Fruit fly (Drosophila melanogaster) whole organism, embryonic: ENCODE results near the gene CG43208.

Experiments used
- Atf6 ChIP-seq: fragments of 200-800 bp; sonication (Bioruptor generic); IDR thresholded peaks from 2 replicates; pipeline ENCODE4 v1.3.6; 2022; ENCODE audit warnings: missing biosample characterization, missing genetic modification characterization
- Bdp1 ChIP-seq: fragments of 200-800 bp; sonication (Bioruptor generic); optimal IDR thresholded peaks from 3 replicates; lab custom pipeline; 2016; ENCODE audit warnings: missing biosample characterization, missing genetic modification characterization
- CG10274 ChIP-seq: fragments of 200-800 bp; sonication (Bioruptor generic); optimal IDR thresholded peaks from 3 replicates; lab custom pipeline; 2017; ENCODE audit warnings: missing biosample characterization, mild to moderate bottlenecking, missing genetic modification characterization
- CG11093 ChIP-seq: fragments of 200-800 bp; sonication (Bioruptor generic); IDR thresholded peaks from 3 replicates; pipeline ENCODE4 v1.3.6; 2022; ENCODE audit warnings: missing biosample characterization, missing genetic modification characterization
- CG11504 ChIP-seq: fragments of 200-800 bp; sonication (Bioruptor generic); optimal IDR thresholded peaks from 3 replicates; lab custom pipeline; 2019; ENCODE audit warnings: missing biosample characterization, mild to moderate bottlenecking, missing genetic modification characterization, moderate library complexity
- CG12071 ChIP-seq: fragments of 200-800 bp; sonication (Bioruptor generic); optimal IDR thresholded peaks from 3 replicates; lab custom pipeline; 2018; ENCODE audit warnings: missing biosample characterization, mild to moderate bottlenecking, missing genetic modification characterization
- CG14860 ChIP-seq: fragments of 200-800 bp; sonication (Bioruptor generic); IDR thresholded peaks from 3 replicates; pipeline ENCODE4 v1.3.6; 2022; ENCODE audit warnings: missing biosample characterization, missing genetic modification characterization; ENCODE audit not compliant: partially characterized antibody
- CG14965 ChIP-seq: fragments of 200-800 bp; sonication (Bioruptor generic); optimal IDR thresholded peaks from 2 replicates; lab custom pipeline; 2016; ENCODE audit warnings: missing biosample characterization, missing genetic modification characterization, borderline replicate concordance
- CG15601 ChIP-seq: fragments of 200-800 bp; sonication (Bioruptor generic); optimal IDR thresholded peaks from 3 replicates; lab custom pipeline; 2019; ENCODE audit warnings: missing biosample characterization, mild to moderate bottlenecking, missing genetic modification characterization, moderate library complexity
- CG18764 ChIP-seq: fragments of 200-800 bp; sonication (Bioruptor generic); optimal IDR thresholded peaks from 3 replicates; lab custom pipeline; 2016; ENCODE audit warnings: missing biosample characterization, missing genetic modification characterization
- CG2875 ChIP-seq: fragments of 200-800 bp; sonication (Bioruptor generic); optimal IDR thresholded peaks from 2 replicates; lab custom pipeline; 2017; ENCODE audit warnings: missing biosample characterization, mild to moderate bottlenecking, missing genetic modification characterization, missing genetic modification reagents
- CG3163 ChIP-seq: fragments of 200-800 bp; sonication (Bioruptor generic); optimal IDR thresholded peaks from 3 replicates; lab custom pipeline; 2016; ENCODE audit warnings: missing biosample characterization, missing genetic modification characterization
- CG32772 ChIP-seq: fragments of 200-800 bp; sonication (Bioruptor generic); IDR thresholded peaks from 2 replicates; pipeline ENCODE4 v1.3.6; 2022; ENCODE audit warnings: missing biosample characterization, missing genetic modification characterization
- CG5953 ChIP-seq: fragments of 200-800 bp; sonication (Bioruptor generic); IDR thresholded peaks from 2 replicates; pipeline ENCODE4 v1.3.6; 2022; ENCODE audit warnings: missing biosample characterization, missing genetic modification characterization
- CG6689 ChIP-seq: fragments of 200-800 bp; sonication (Bioruptor generic); IDR thresholded peaks from 2 replicates; pipeline ENCODE4 v1.3.6; 2022; ENCODE audit warnings: missing biosample characterization, missing genetic modification characterization
- CG7745 ChIP-seq: fragments of 200-800 bp; sonication (Bioruptor generic); optimal IDR thresholded peaks from 2 replicates; lab custom pipeline; 2018; ENCODE audit warnings: missing biosample characterization, mild to moderate bottlenecking, missing genetic modification characterization, moderate library complexity
- CG7786 ChIP-seq: fragments of 200-800 bp; sonication (Bioruptor generic); optimal IDR thresholded peaks from 2 replicates; lab custom pipeline; 2016; ENCODE audit warnings: missing biosample characterization, missing genetic modification characterization
- CG8944 ChIP-seq: fragments of 200-800 bp; sonication (Bioruptor generic); optimal IDR thresholded peaks from 3 replicates; lab custom pipeline; 2016; ENCODE audit warnings: missing biosample characterization, missing genetic modification characterization
- Dll ChIP-seq: fragments of 200-800 bp; sonication (Bioruptor generic); IDR thresholded peaks from 4 replicates; pipeline ENCODE4 v1.3.6; 2022; ENCODE audit warnings: missing biosample characterization, missing genetic modification characterization; ENCODE audit not compliant: partially characterized antibody
- HmgD ChIP-seq: fragments of 200-800 bp; sonication (Bioruptor generic); optimal IDR thresholded peaks from 3 replicates; lab custom pipeline; 2016; ENCODE audit warnings: missing biosample characterization, missing genetic modification characterization
- Hr78 ChIP-seq, 2 experiments: fragments of 200-800 bp in 1 of 2; fragments of >200 bp in 1 of 2; sonication (Bioruptor generic) in 1 of 2; optimal IDR thresholded peaks; 2 replicates each; lab custom pipeline; 2017 to 2019; ENCODE audit warnings: missing biosample characterization in 2 of 2, missing genetic modification characterization in 2 of 2, mild to moderate bottlenecking in 1 of 2, moderate library complexity in 1 of 2
- Jarid2 ChIP-seq: fragments of 200-800 bp; sonication (Bioruptor generic); optimal IDR thresholded peaks from 3 replicates; lab custom pipeline; 2017; ENCODE audit warnings: mild to moderate bottlenecking, missing biosample characterization, missing genetic modification reagents, missing genetic modification characterization
- Kr ChIP-seq: fragments of 200-800 bp; sonication (Bioruptor generic); optimal IDR thresholded peaks from 2 replicates; lab custom pipeline; 2017; ENCODE audit warnings: missing biosample characterization, mild to moderate bottlenecking, missing genetic modification characterization
- Mrtf ChIP-seq: fragments of 200-800 bp; sonication (Bioruptor generic); IDR thresholded peaks from 3 replicates; pipeline ENCODE4 v1.3.6; 2022; ENCODE audit warnings: missing biosample characterization, missing genetic modification characterization
- PHDP ChIP-seq: fragments of 200-800 bp; sonication (Bioruptor generic); optimal IDR thresholded peaks from 3 replicates; lab custom pipeline; 2018; ENCODE audit warnings: missing biosample characterization, mild to moderate bottlenecking, missing genetic modification characterization, moderate library complexity
- bigmax ChIP-seq: fragments of 200-800 bp; sonication (Bioruptor generic); optimal IDR thresholded peaks from 2 replicates; lab custom pipeline; 2018; ENCODE audit warnings: missing biosample characterization, mild to moderate bottlenecking, missing genetic modification characterization
- bowl ChIP-seq: fragments of 200-800 bp; sonication (Bioruptor generic); IDR thresholded peaks from 2 replicates; pipeline ENCODE4 v1.3.6; 2022; ENCODE audit warnings: missing biosample characterization, missing genetic modification characterization
- cg ChIP-seq: fragments of 200-800 bp; sonication (Bioruptor generic); optimal IDR thresholded peaks from 3 replicates; lab custom pipeline; 2019; ENCODE audit warnings: missing biosample characterization, mild to moderate bottlenecking, missing genetic modification characterization, moderate library complexity
- chm ChIP-seq: fragments of 200-800 bp; sonication (Bioruptor generic); IDR thresholded peaks from 2 replicates; pipeline ENCODE4 v1.3.6; 2022; ENCODE audit warnings: missing biosample characterization, missing genetic modification characterization
- danr ChIP-seq: fragments of 200-800 bp; sonication (Bioruptor generic); IDR thresholded peaks from 2 replicates; pipeline ENCODE4 v1.3.6; 2022; ENCODE audit warnings: missing biosample characterization, missing genetic modification characterization
- dati ChIP-seq: fragments of 200-800 bp; sonication (Bioruptor generic); IDR thresholded peaks from 2 replicates; pipeline ENCODE4 v1.3.6; 2022; ENCODE audit warnings: missing biosample characterization, missing genetic modification characterization
- dimm ChIP-seq: fragments of 200-800 bp; sonication (Bioruptor generic); IDR thresholded peaks from 2 replicates; pipeline ENCODE4 v1.3.6; 2022; ENCODE audit warnings: missing biosample characterization, missing genetic modification characterization
- esg ChIP-seq: fragments of 200-800 bp; sonication (Bioruptor generic); conservative IDR thresholded peaks from 2 replicates; pipeline ENCODE4 v1.3.6; 2022; ENCODE audit warnings: missing biosample characterization, missing genetic modification characterization
- eve ChIP-seq, 2 experiments: fragments of >200 bp; optimal IDR thresholded peaks; 2 replicates each; lab custom pipeline; 2017; ENCODE audit warnings: missing biosample characterization in 2 of 2, missing genetic modification characterization in 2 of 2
- grau ChIP-seq: fragments of 200-800 bp; optimal IDR thresholded peaks from 3 replicates; lab custom pipeline; 2019; ENCODE audit warnings: missing biosample characterization, mild to moderate bottlenecking, missing genetic modification characterization, moderate library complexity
- ind ChIP-seq: fragments of 200-800 bp; sonication (Bioruptor generic); optimal IDR thresholded peaks from 3 replicates; lab custom pipeline; 2016; ENCODE audit warnings: missing biosample characterization, missing genetic modification characterization
- kah ChIP-seq: fragments of 200-800 bp; sonication (Bioruptor generic); optimal IDR thresholded peaks from 2 replicates; lab custom pipeline; 2018; ENCODE audit warnings: missing biosample characterization, mild to moderate bottlenecking, missing genetic modification characterization
- kay ChIP-seq: fragments of 200-800 bp; sonication (Bioruptor generic); optimal IDR thresholded peaks from 2 replicates; lab custom pipeline; 2016; ENCODE audit warnings: missing biosample characterization, missing genetic modification characterization
- lbe ChIP-seq: fragments of 200-800 bp; sonication (Bioruptor generic); optimal IDR thresholded peaks from 2 replicates; lab custom pipeline; 2016; ENCODE audit warnings: missing biosample characterization, mild to moderate bottlenecking, missing genetic modification characterization
- lilli ChIP-seq: fragments of 200-800 bp; sonication (Bioruptor generic); optimal IDR thresholded peaks from 3 replicates; lab custom pipeline; 2016; ENCODE audit warnings: missing biosample characterization, missing genetic modification characterization
- pb ChIP-seq: fragments of 200-800 bp; sonication (Bioruptor generic); optimal IDR thresholded peaks from 3 replicates; lab custom pipeline; 2016; ENCODE audit warnings: missing biosample characterization, missing genetic modification characterization
- ranshi ChIP-seq: fragments of 200-800 bp; sonication (Bioruptor generic); IDR thresholded peaks from 2 replicates; pipeline ENCODE4 v1.3.6; 2022; ENCODE audit warnings: missing biosample characterization, missing genetic modification characterization
- stwl ChIP-seq: fragments of 200-800 bp; sonication (Bioruptor generic); optimal IDR thresholded peaks from 3 replicates; lab custom pipeline; 2018; ENCODE audit warnings: missing biosample characterization, mild to moderate bottlenecking, missing genetic modification characterization, moderate library complexity
- tll ChIP-seq, 2 experiments: fragments of 200-800 bp in 1 of 2; fragments of >200 bp in 1 of 2; sonication (Bioruptor generic) in 1 of 2; optimal IDR thresholded peaks; 2 replicates each; lab custom pipeline; 2017 to 2019; ENCODE audit warnings: missing biosample characterization in 2 of 2, missing genetic modification characterization in 2 of 2, mild to moderate bottlenecking in 1 of 2, moderate library complexity in 1 of 2
- tna ChIP-seq: fragments of 200-800 bp; sonication (Bioruptor generic); IDR thresholded peaks from 2 replicates; pipeline ENCODE4 v1.3.6; 2022; ENCODE audit warnings: missing biosample characterization, missing genetic modification characterization; ENCODE audit not compliant: partially characterized antibody
- tx ChIP-seq: fragments of 200-800 bp; sonication (Bioruptor generic); optimal IDR thresholded peaks from 2 replicates; lab custom pipeline; 2016; ENCODE audit warnings: missing biosample characterization, missing genetic modification characterization
- z ChIP-seq: fragments of 200-800 bp; sonication (Bioruptor generic); IDR thresholded peaks from 3 replicates; pipeline ENCODE4 v1.3.6; 2022; ENCODE audit warnings: missing biosample characterization, missing genetic modification characterization

CG43208 gene

DNA sequence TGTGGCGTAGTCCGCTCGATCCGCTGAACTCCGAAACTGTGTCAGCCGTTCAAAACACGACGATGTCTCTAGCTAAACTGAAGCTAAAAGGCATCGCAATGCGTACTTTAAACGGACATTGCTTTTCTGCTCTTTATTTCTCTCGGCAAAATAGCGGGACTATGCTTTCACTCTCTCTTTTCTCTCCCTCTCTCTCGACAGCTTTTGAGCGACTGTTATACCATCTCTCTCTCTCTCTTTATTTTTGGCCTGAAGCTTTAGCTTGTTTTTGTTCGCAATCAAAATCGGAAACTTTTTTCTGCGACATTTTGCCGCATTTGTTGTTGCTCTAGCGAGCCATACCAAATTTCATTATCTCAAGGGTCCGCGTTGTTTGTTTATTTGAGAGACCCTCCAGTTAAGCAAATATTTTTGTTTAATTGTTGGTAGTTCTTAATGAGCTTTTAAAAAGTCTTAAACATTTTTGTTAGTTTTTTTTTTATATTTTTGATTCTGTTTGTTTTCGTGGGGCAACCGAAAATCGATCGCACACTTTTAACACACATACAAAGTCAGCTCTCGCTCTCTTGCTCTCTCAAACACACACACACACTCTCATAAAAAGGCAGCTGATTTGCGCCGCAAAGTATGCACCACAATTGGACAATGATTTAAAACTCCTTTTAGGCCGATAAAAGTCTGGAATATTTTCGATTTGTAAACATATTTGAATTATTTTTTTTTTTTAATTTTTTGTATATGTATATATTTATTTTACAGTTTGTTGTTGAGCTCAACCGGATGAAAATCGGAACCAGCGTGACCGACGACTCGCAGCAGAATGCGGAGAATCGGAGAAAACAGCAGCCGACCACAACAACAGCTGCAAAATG is 44.3 kb upstream of the CG43208 start, which contains the start of gene Ace (continued):
- TF ChIP-seq CG6689 (GFP tag; lab: Robert Waterston, UW), result no peak
- no peak for TF ChIP-seq ind (GFP tag; lab: Kevin White, UChicago)
- TF ChIP-seq CG3163 (GFP tag; lab: Kevin White, UChicago), result peak; percentile 32
- no peak for TF ChIP-seq dimm
- no peak for TF ChIP-seq danr (GFP tag; lab: Robert Waterston, UW)
- peak; percentile 58 for TF ChIP-seq cg (GFP tag; lab: Kevin White, UChicago)
- no peak for TF ChIP-seq kah (GFP tag; lab: Kevin White, UChicago)
- no peak for TF ChIP-seq CG8944 (GFP tag; lab: Kevin White, UChicago)
- no peak for TF ChIP-seq CG2875 (GFP tag; lab: Kevin White, UChicago)
- TF ChIP-seq Jarid2 (GFP tag; lab: Kevin White, UChicago), result peak; percentile 52
- TF ChIP-seq CG11093, result no peak

DNA sequence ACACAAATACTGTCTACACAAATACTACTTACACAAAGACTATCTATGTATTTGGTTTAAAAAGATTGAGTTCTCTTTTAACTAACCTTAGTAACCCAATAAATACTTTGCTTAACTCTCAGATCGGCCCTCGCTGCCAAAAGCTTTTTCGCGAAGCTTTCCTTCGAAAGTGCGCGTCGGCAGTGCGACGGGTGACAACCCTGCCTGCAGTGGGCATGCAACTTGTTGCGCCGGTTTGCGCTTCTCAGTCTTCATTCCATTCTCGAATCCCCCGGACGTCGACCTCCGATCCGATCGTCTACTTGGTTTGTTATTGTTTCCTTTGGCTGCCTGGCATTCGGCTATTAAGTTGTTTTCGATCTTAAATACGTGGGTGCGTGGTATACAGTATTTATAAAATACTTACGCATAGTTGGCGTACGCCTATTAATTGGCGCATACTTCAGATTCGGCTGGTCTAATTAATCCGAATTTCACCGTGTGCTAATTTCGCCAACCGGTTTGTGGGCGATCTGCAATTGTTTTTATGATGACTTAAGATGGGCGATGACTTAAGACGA is 43.0 kb upstream of the CG43208 start, which contains the start of gene CG11686:
TSS of gene CG11686 (plus strand) at position 243 of the 560 bp plus-strand sequence.
- TF ChIP-seq Kr (GFP tag; lab: Kevin White, UChicago) (no peak), stwl (tag; lab: Kevin White, UChicago) (peak; percentile 9), Atf6 (GFP tag; lab: Robert Waterston, UW) (0 out of 2 replicates have a peak, but pooled peaks have one; percentile 15), dati (GFP tag; lab: Robert Waterston, UW) (no peak), bigmax (no peak), lbe (GFP tag; lab: Kevin White, UChicago) (no peak), chm (GFP tag; lab: Robert Waterston, UW) (no peak), CG11504 (tag; lab: Kevin White, UChicago) (peak; percentile 97), eve (GFP tag; optimal IDR thresholded peaks at IDR 0.05; lab: Kevin White, UChicago) (no peak), tx (GFP tag; lab: Kevin White, UChicago) (no peak), z (GFP tag; lab: Robert Waterston, UW) (no peak), CG10274 (GFP tag; lab: Kevin White, UChicago) (no peak), CG18764 (GFP tag; lab: Kevin White, UChicago) (no peak), bowl (GFP tag; lab: Robert Waterston, UW) (no peak; the same call in 1 of the 2 replicates), esg (GFP tag; lab: Robert Waterston, UW) (no peak), grau (tag; lab: Kevin White, UChicago) (peak; percentile 18), Bdp1 (GFP tag; lab: Kevin White, UChicago) (no peak), lilli (GFP tag; lab: Kevin White, UChicago) (peak; percentile 6), pb (GFP tag; lab: Kevin White, UChicago) (no peak), PHDP (no peak), Dll (GFP tag; lab: Robert Waterston, UW) (0 out of 4 replicates have a peak, but pooled peaks have one; percentile 20), kay (GFP tag; lab: Kevin White, UChicago) (no peak), CG32772 (GFP tag; lab: Robert Waterston, UW) (no peak), Hr78 (GFP tag; optimal IDR thresholded peaks at IDR 0.05; lab: Kevin White, UChicago) (no peak), CG15601 (tag; lab: Kevin White, UChicago) (no peak), CG14860 (GFP tag; lab: Robert Waterston, UW) (no peak), HmgD (GFP tag; lab: Kevin White, UChicago) (no peak), CG12071 (GFP tag; lab: Kevin White, UChicago) (no peak), CG14965 (no peak), ranshi (GFP tag; lab: Robert Waterston, UW) (no peak), tna (GFP tag; lab: Robert Waterston, UW) (no peak), CG7786 (GFP tag; lab: Kevin White, UChicago) (no peak), CG5953 (GFP tag; lab: Robert Waterston, UW) (no peak), tll (GFP tag; optimal IDR thresholded peaks at IDR 0.05; lab: Kevin White, UChicago) (no peak), CG7745 (tag; lab: Kevin White, UChicago) (no peak), Mrtf (no peak)
